Worm (Caenorhabditis elegans): ENCODE results near the gene gst-2.

Gene gst-2

ce11 chrIV:10144487-10144886 is 2.6 kb upstream of the gst-2 start:
- no peak for TF ChIP-seq fkh-10 (GFP tag; optimal IDR thresholded peaks at IDR 0.05)
- no peak for TF ChIP-seq aly-2 (tag; optimal IDR thresholded peaks at IDR 0.05)
- no peak for TF ChIP-seq daf-16 (GFP tag; optimal IDR thresholded peaks at IDR 0.05)
- TF ChIP-seq daf-16 (tag; optimal IDR thresholded peaks at IDR 0.05), result peak; percentile 46

- TF ChIP-seq attf-4 (tag; optimal IDR thresholded peaks at IDR 0.05), result no peak
- TF ChIP-seq daf-8 (GFP tag; IDR thresholded peaks at IDR 0.05), result no peak
- no peak for TF ChIP-seq nhr-237 (tag; optimal IDR thresholded peaks at IDR 0.05)
- TF ChIP-seq lin-29 (GFP tag; IDR thresholded peaks at IDR 0.05), result no peak
- TF ChIP-seq sdz-12 (GFP tag; optimal IDR thresholded peaks at IDR 0.05), result no peak
Measured at ce11 chrIV:10143640-10144039, 1.8 kb upstream of the gst-2 start, which contains the start of gene msp-38. msp-38 (minus strand) TSS chrIV:10143740.

- TF ChIP-seq unc-62 (GFP tag; optimal IDR thresholded peaks at IDR 0.05 in 1 of 2) (peak in 1 of 2 experiments; percentile 23), unc-62 (tag; optimal IDR thresholded peaks at IDR 0.05) (no peak), daf-8 (GFP tag; IDR thresholded peaks at IDR 0.05) (no peak)
Measured at ce11 chrIV:10140143-10140542, 1.7 kb downstream of the gst-2 start, which contains the start of gene gst-3. gst-3 (minus strand) TSS chrIV:10140243.

- no peak for TF ChIP-seq tag-97 (GFP tag; IDR thresholded peaks at IDR 0.05)
- no peak for TF ChIP-seq F10B5.3 (tag; optimal IDR thresholded peaks at IDR 0.05)
- TF ChIP-seq F49E8.2 (tag; optimal IDR thresholded peaks at IDR 0.05; ENCODE audit: borderline replicate concordance), result no peak
- no peak for TF ChIP-seq ceh-82 (tag; optimal IDR thresholded peaks at IDR 0.05)
- no peak for TF ChIP-seq ama-1 (optimal IDR thresholded peaks at IDR 0.05)
- no peak for TF ChIP-seq madf-9 (GFP tag; conservative IDR thresholded peaks at IDR 0.05)
- no peak for TF ChIP-seq nhr-25 (tag; optimal IDR thresholded peaks at IDR 0.05; ENCODE audit: borderline replicate concordance, insufficient read depth)
- no peak for TF ChIP-seq nhr-76 (tag; optimal IDR thresholded peaks at IDR 0.05)
- no peak for TF ChIP-seq mxl-3 (GFP tag; optimal IDR thresholded peaks at IDR 0.05)
- no peak for TF ChIP-seq sdz-12 (GFP tag; optimal IDR thresholded peaks at IDR 0.05)
- TF ChIP-seq hlh-30 (tag; optimal IDR thresholded peaks at IDR 0.05; ENCODE audit: insufficient read depth), result no peak
- TF ChIP-seq R02D3.7 (tag; optimal IDR thresholded peaks at IDR 0.05), result no peak
- TF ChIP-seq daf-8 (GFP tag; IDR thresholded peaks at IDR 0.05), result no peak
- no peak for TF ChIP-seq lim-7 (GFP tag; IDR thresholded peaks at IDR 0.05)
- TF ChIP-seq skn-1 (tag; optimal IDR thresholded peaks at IDR 0.05), result no peak
- no peak for TF ChIP-seq ZK337.2 (GFP tag; IDR thresholded peaks at IDR 0.05)
- TF ChIP-seq mdl-1 (tag; optimal IDR thresholded peaks at IDR 0.05), result no peak
Measured at ce11 chrIV:10137804-10138203, 4.1 kb downstream of the gst-2 start, which contains the start of gene K08F4.12. K08F4.12 (plus strand) TSS chrIV:10138104.

ce11 chrIV:10135817-10136216 is 6.0 kb downstream of the gst-2 start, which contains the start of gene K08F4.5:
K08F4.5 (minus strand) TSS chrIV:10135917.
- TF ChIP-seq pqm-1 (tag; optimal IDR thresholded peaks at IDR 0.05) (no peak), mxl-3 (GFP tag; optimal IDR thresholded peaks at IDR 0.05) (no peak), nhr-42 (GFP tag; IDR thresholded peaks at IDR 0.05) (no peak), lin-29 (GFP tag; IDR thresholded peaks at IDR 0.05) (no peak), F37D6.2 (tag; optimal IDR thresholded peaks at IDR 0.05) (no peak), lin-15B (tag; optimal IDR thresholded peaks at IDR 0.05) (no peak), mdt-29 (GFP tag; IDR thresholded peaks at IDR 0.05) (no peak), nhr-111 (GFP tag; optimal IDR thresholded peaks at IDR 0.05) (no peak), ZK337.2 (GFP tag; IDR thresholded peaks at IDR 0.05) (no peak), dpl-1 (GFP tag; optimal IDR thresholded peaks at IDR 0.05) (no peak), cey-2 (tag; optimal IDR thresholded peaks at IDR 0.05; ENCODE audit: borderline replicate concordance, insufficient read depth) (no peak), lir-3 (tag; optimal IDR thresholded peaks at IDR 0.05) (no peak), aly-2 (tag; optimal IDR thresholded peaks at IDR 0.05) (no peak)

Measured in whole organism, L4 larva.